Worm (Caenorhabditis elegans) whole organism, young adult: ENCODE results near the gene ced-3.

Experiments
- F22D6.2 ChIP-seq: sonication (generic microtip); optimal IDR thresholded peaks from 2 replicates; lab custom pipeline; 2016; ENCODE audit warnings: mild to moderate bottlenecking, missing genetic modification characterization, missing compliant biosample characterization
- F33H1.4 ChIP-seq: fragments of 200-800 bp; sonication (Bioruptor generic); IDR thresholded peaks from 2 replicates; pipeline ENCODE4 v1.3.6; 2022; ENCODE audit warnings: missing genetic modification reagents, missing genetic modification characterization, missing compliant biosample characterization
- ama-1 ChIP-seq, 3 experiments: fragments of 150-350 bp in 1 of 3; sonication (generic microtip) in 2 of 3; optimal IDR thresholded peaks; 2 replicates each; lab custom pipeline; 2014 to 2018; ENCODE audit warnings: missing biosample characterization in 2 of 3, missing genetic modification characterization in 2 of 3, missing genetic modification reagents in 2 of 3
- atf-7 ChIP-seq: sonication (generic microtip); optimal IDR thresholded peaks from 2 replicates; lab custom pipeline; 2017; ENCODE audit warnings: mild to moderate bottlenecking, missing genetic modification characterization, missing compliant biosample characterization
- let-526 ChIP-seq: fragments of 200-800 bp; sonication (Bioruptor generic); IDR thresholded peaks from 2 replicates; pipeline ENCODE4 v1.3.6; 2022; ENCODE audit warnings: missing genetic modification reagents, missing genetic modification characterization, missing compliant biosample characterization
- nfya-1 ChIP-seq: sonication (generic microtip); optimal IDR thresholded peaks from 2 replicates; lab custom pipeline; 2017; ENCODE audit warnings: antibody characterized with exemption, missing compliant biosample characterization, missing genetic modification characterization, borderline replicate concordance; ENCODE audit not compliant: insufficient read depth
- nhr-80 ChIP-seq: sonication (generic microtip); optimal IDR thresholded peaks from 2 replicates; lab custom pipeline; 2016; ENCODE audit warnings: missing genetic modification characterization, missing compliant biosample characterization
- sea-2 ChIP-seq: fragments of 200-800 bp; sonication (Bioruptor generic); IDR thresholded peaks from 2 replicates; pipeline ENCODE4 v1.3.6; 2022; ENCODE audit warnings: missing genetic modification characterization, missing compliant biosample characterization
- snpc-4 ChIP-seq, 5 experiments: fragments of 150-350 bp in 1 of 5; sonication (generic microtip) in 4 of 5; optimal IDR thresholded peaks; 2 replicates each; lab custom pipeline; 2014 to 2018; ENCODE audit warnings: missing genetic modification characterization in 5 of 5, missing biosample characterization in 3 of 5, antibody characterized with exemption in 2 of 5, mild to moderate bottlenecking in 2 of 5, missing compliant biosample characterization in 2 of 5, missing genotype in 2 of 5, moderate library complexity in 2 of 5, missing genetic modification reagents in 1 of 5

DNA sequence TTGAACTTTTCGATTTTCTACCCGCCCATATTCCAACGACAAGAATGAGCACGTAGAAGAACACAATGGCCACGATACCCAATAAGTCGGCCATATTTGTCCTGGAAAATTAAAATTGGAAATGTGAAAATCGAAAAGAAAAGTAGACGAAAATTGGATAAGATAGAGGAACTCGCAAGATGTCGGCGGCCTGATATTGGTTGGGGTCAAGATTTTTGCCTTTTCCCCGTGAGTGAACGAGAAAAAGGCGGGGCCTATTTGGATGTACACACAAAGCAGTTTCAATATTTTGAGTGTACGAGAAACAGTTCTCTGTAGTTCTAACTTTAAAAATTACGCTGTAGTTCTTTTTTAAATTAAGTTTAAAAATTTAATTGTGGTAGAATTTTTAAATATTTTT lies 10.5 kb upstream of the ced-3 start, which contains the start of gene cho-1:
- TF ChIP-seq F22D6.2 (tag; lab: Kevin White, UChicago) (no peak), snpc-4 (GFP tag; optimal IDR thresholded peaks at IDR 0.05; lab: Kevin White, UChicago) (no peak), snpc-4 (tag; optimal IDR thresholded peaks at IDR 0.05; lab: Kevin White, UChicago) (no peak), sea-2 (GFP tag; lab: Robert Waterston, UW) (no peak), F33H1.4 (GFP tag; lab: Robert Waterston, UW) (no peak), nhr-80 (tag; lab: Kevin White, UChicago) (no peak), let-526 (GFP tag; lab: Robert Waterston, UW) (no peak), nfya-1 (tag; lab: Kevin White, UChicago) (no peak), atf-7 (tag; lab: Kevin White, UChicago) (no peak), ama-1 (optimal IDR thresholded peaks at IDR 0.05; lab: Kevin White, UChicago) (no peak), ama-1 (GFP tag; optimal IDR thresholded peaks at IDR 0.05; lab: Kevin White, UChicago) (no peak)
